Fruit fly (Drosophila melanogaster): ENCODE measurements around the gene Pep.

DNA sequence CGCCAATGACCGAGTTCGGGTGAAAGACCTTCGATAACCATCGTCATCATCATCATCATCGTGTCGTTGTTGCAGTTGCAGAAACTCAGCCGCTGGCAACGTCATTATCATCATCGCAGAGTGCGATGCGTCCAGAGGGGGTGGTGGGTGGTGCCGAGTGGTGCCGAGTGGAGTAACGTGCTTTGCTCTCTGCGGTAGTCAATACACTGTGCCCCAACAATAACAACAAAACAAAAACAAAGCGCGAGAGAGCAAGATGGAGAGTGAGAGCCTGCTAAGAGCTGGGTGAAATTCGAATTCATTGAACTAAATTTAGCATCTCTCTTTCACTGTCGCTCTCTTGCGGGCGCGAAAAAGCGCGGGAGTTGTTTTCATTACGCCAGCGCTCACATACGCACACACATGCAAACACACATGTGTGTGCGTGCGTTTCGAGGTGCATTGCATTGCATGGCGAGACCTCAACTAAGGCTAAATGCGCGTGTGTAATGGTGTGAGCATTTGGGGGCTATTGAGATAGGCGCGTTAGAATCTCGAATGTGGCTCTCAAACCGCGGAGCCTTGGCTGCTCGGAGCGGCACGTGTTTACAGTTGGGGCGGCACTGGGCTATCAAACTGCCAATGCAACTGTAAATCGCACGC is 32.9 kb downstream of the Pep start:
- peak; percentile 38 to 49 for TF ChIP-seq CTCF (optimal IDR thresholded peaks at IDR 0.05)
- TF ChIP-seq CG8478 (optimal IDR thresholded peaks at IDR 0.05), result no peak
